Worm (Caenorhabditis elegans): Measurements from ENCODE around the gene cutl-3.

cutl-3 gene

DNA sequence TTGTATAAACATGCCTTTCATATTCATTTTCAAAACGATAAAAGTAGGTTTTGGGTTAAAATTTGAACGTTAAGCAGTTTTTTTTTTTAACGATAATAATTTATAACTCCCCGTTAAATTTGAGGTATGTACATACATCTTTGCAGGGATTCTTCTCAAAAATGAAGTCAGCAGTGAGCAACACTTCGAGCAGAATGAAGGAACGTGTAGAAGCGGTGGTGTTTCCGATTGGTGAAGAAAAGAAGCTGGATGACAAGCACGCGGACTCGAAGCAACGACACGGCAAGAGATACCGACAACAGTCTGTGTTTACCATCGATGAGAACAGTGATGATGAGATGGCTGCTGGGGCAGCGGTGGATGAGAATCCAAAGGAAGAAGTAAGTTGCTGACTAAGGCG is 25.9 kb downstream of the cutl-3 start:
- TF ChIP-seq aha-1 (tag) (no peak), dpl-1 (GFP tag; optimal IDR thresholded peaks at IDR 0.05) (no peak), hif-1 (tag; optimal IDR thresholded peaks at IDR 0.05) (no peak), aly-2 (tag; optimal IDR thresholded peaks at IDR 0.05) (no peak), nhr-11 (tag; optimal IDR thresholded peaks at IDR 0.05) (no peak), ceh-44 (GFP tag; IDR thresholded peaks at IDR 0.05) (no peak), F49E8.2 (tag; optimal IDR thresholded peaks at IDR 0.05; ENCODE audit: borderline replicate concordance) (no peak), nhr-10 (tag; optimal IDR thresholded peaks at IDR 0.05) (no peak), T20F7.1 (GFP tag; optimal IDR thresholded peaks at IDR 0.05) (no peak), ceh-32 (tag; optimal IDR thresholded peaks at IDR 0.05; ENCODE audit: poor library complexity) (no peak), F26F4.8 (GFP tag; conservative IDR thresholded peaks at IDR 0.05) (no peak), unc-62 (GFP tag; optimal IDR thresholded peaks at IDR 0.05 in 1 of 2) (no peak), unc-62 (tag; optimal IDR thresholded peaks at IDR 0.05) (no peak), T26A8.4 (GFP tag; IDR thresholded peaks at IDR 0.05) (no peak), nhr-6 (tag; optimal IDR thresholded peaks at IDR 0.05) (no peak), pqm-1 (tag; optimal IDR thresholded peaks at IDR 0.05) (no peak)

DNA sequence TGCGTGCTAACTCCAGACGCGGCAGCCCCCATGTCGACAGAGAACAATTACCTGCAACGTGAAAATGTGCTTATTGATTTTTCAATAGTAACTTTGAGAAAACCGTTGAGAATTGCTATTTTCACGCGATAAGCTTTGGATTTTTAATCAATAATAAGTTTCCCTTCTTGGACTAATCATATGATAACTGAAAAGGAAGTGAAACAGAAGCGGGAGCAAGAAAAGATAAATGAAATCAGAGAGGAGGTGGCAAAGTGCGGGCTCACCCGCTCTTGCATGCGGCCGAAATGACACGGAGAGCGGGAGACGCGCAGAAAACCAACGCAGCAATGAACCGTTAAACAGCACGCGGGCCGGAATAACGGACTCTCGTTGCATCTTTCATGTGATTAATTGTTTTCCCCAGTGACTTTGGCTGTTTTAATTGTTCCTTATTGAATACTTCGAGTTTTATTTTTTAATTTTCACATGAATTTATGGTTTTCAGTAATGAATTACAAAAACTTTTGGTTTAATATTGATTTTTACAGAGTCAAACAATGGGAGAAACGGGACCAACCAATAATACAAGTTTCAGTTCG is 28.7 kb downstream of the cutl-3 start, which contains the start of the genes flwr-1 and tbc-1:
flwr-1 (minus strand) TSS at position 51 of the 581 bp plus-strand sequence.
tbc-1 (plus strand) TSS at position 531 of the 581 bp plus-strand sequence.
- TF ChIP-seq nhr-102 (tag; optimal IDR thresholded peaks at IDR 0.05) = no peak
- TF ChIP-seq F10B5.3 (tag; optimal IDR thresholded peaks at IDR 0.05) = no peak
- no peak for TF ChIP-seq duxl-1 (tag; optimal IDR thresholded peaks at IDR 0.05; ENCODE audit: poor library complexity)
- TF ChIP-seq nhr-11 (tag; optimal IDR thresholded peaks at IDR 0.05) = no peak
- TF ChIP-seq lin-15B (tag; optimal IDR thresholded peaks at IDR 0.05) = no peak
- no peak for TF ChIP-seq ces-1 (GFP tag; optimal IDR thresholded peaks at IDR 0.05)
- no peak for TF ChIP-seq ceh-82 (tag; optimal IDR thresholded peaks at IDR 0.05)
- TF ChIP-seq set-16 (GFP tag; IDR thresholded peaks at IDR 0.05) = 0 out of 2 replicates have a peak, but pooled peaks have one; percentile 13
- no peak for TF ChIP-seq zfp-2 (tag; optimal IDR thresholded peaks at IDR 0.05)
- no peak for TF ChIP-seq Y48G9A.11 (GFP tag; IDR thresholded peaks at IDR 0.05)
- TF ChIP-seq snpc-4 (tag; optimal IDR thresholded peaks at IDR 0.05) = no peak
- TF ChIP-seq unc-130 (GFP tag; optimal IDR thresholded peaks at IDR 0.05) = no peak
- TF ChIP-seq mes-2 (tag; optimal IDR thresholded peaks at IDR 0.05; ENCODE audit: poor library complexity, severe bottlenecking) = peak; percentile 51
- no peak for TF ChIP-seq ztf-11 (tag; optimal IDR thresholded peaks at IDR 0.05)
- no peak for TF ChIP-seq daf-16 (GFP tag; optimal IDR thresholded peaks at IDR 0.05)
- peak; percentile 41 for TF ChIP-seq daf-16 (tag; optimal IDR thresholded peaks at IDR 0.05)
- peak; percentile 47 for TF ChIP-seq dve-1 (tag; optimal IDR thresholded peaks at IDR 0.05; ENCODE audit: insufficient read depth)
- no peak for TF ChIP-seq nhr-41 (GFP tag; IDR thresholded peaks at IDR 0.05)
- TF ChIP-seq nhr-10 (tag; optimal IDR thresholded peaks at IDR 0.05) = no peak
- no peak for TF ChIP-seq F37D6.2 (tag; optimal IDR thresholded peaks at IDR 0.05)
- peak; percentile 1 for TF ChIP-seq mxl-3 (GFP tag; optimal IDR thresholded peaks at IDR 0.05)
- no peak for TF ChIP-seq lin-29 (GFP tag; IDR thresholded peaks at IDR 0.05)
- TF ChIP-seq egl-27 (tag; optimal IDR thresholded peaks at IDR 0.05) = no peak
- no peak for TF ChIP-seq zip-2 (tag; optimal IDR thresholded peaks at IDR 0.05)
- TF ChIP-seq attf-4 (tag; optimal IDR thresholded peaks at IDR 0.05) = no peak
- TF ChIP-seq hlh-11 (tag; optimal IDR thresholded peaks at IDR 0.05) = peak; percentile 47
- TF ChIP-seq hlh-30 (tag; optimal IDR thresholded peaks at IDR 0.05; ENCODE audit: insufficient read depth) = peak; percentile 81
- TF ChIP-seq nhr-6 (tag; optimal IDR thresholded peaks at IDR 0.05) = no peak
- no peak for TF ChIP-seq mdl-1 (tag; optimal IDR thresholded peaks at IDR 0.05)
- peak; percentile 51 for TF ChIP-seq dmd-6 (GFP tag; IDR thresholded peaks at IDR 0.05)
- peak; percentile 29 for TF ChIP-seq pqm-1 (tag; optimal IDR thresholded peaks at IDR 0.05)
- TF ChIP-seq daf-8 (GFP tag; IDR thresholded peaks at IDR 0.05) = no peak
- no peak for TF ChIP-seq ceh-20 (GFP tag; IDR thresholded peaks at IDR 0.05)
- TF ChIP-seq hmg-1.1 (GFP tag; IDR thresholded peaks at IDR 0.05) = peak; percentile 60; the same call in 1 of the 2 replicates
- no peak for TF ChIP-seq aly-2 (tag; optimal IDR thresholded peaks at IDR 0.05)
- peak; percentile 10 for TF ChIP-seq nhr-28 (tag; optimal IDR thresholded peaks at IDR 0.05)
- TF ChIP-seq Y5F2A.4 (GFP tag; optimal IDR thresholded peaks at IDR 0.05) = no peak
- no peak for TF ChIP-seq ama-1 (optimal IDR thresholded peaks at IDR 0.05)
- no peak for TF ChIP-seq lsy-2 (tag; optimal IDR thresholded peaks at IDR 0.05)

Data from whole organism, L4 larva.